Fruit fly (Drosophila melanogaster) whole organism, wandering third instar larva: ENCODE results near the gene Gmap.

ENCODE experiments used
- CG32264 ChIP-seq: fragments of 200-800 bp; sonication (Bioruptor generic); optimal IDR thresholded peaks from 2 replicates; lab custom pipeline; 2016; ENCODE audit warnings: missing biosample characterization, missing genetic modification characterization
- CrebA ChIP-seq: fragments of 200-800 bp; sonication (Bioruptor generic); optimal IDR thresholded peaks from 2 replicates; lab custom pipeline; 2016; ENCODE audit warnings: missing biosample characterization, mild to moderate bottlenecking, missing genetic modification characterization, borderline replicate concordance
- Dif ChIP-seq: fragments of 200-275, 200-300 bp; sonication (Bioruptor generic); optimal IDR thresholded peaks from 2 replicates; lab custom pipeline; 2018; ENCODE audit warnings: missing biosample characterization, missing genetic modification characterization; ENCODE audit not compliant: partially characterized antibody
- HLH106 ChIP-seq: fragments of 200-800 bp; optimal IDR thresholded peaks from 3 replicates; lab custom pipeline; 2019; ENCODE audit warnings: missing biosample characterization, mild to moderate bottlenecking, missing genetic modification characterization, moderate library complexity
- Hnf4 ChIP-seq: fragments of 200-800 bp; sonication (Bioruptor generic); optimal IDR thresholded peaks from 2 replicates; lab custom pipeline; 2016; ENCODE audit warnings: missing biosample characterization, mild to moderate bottlenecking, missing genetic modification characterization
- Hr83 ChIP-seq: fragments of 200-300 bp; sonication (Bioruptor generic); optimal IDR thresholded peaks from 2 replicates; lab custom pipeline; 2016; ENCODE audit warnings: missing biosample characterization, mild to moderate bottlenecking, missing genetic modification characterization, moderate library complexity; ENCODE audit not compliant: poor library complexity, severe bottlenecking
- Rel ChIP-seq, 2 experiments: fragments of 200-800 bp; sonication (Bioruptor generic) in 1 of 2; optimal IDR thresholded peaks; 2 replicates in 1 of 2; 3 replicates in 1 of 2; lab custom pipeline; 2016 to 2019; ENCODE audit warnings: mild to moderate bottlenecking in 2 of 2, missing biosample characterization in 2 of 2, missing genetic modification characterization in 2 of 2, moderate library complexity in 1 of 2
- Sp1 ChIP-seq: fragments of 200-800 bp; sonication (Bioruptor generic); optimal IDR thresholded peaks from 3 replicates; lab custom pipeline; 2019; ENCODE audit warnings: missing biosample characterization, mild to moderate bottlenecking, missing genetic modification characterization, moderate library complexity
- br ChIP-seq: fragments of 200-800 bp; sonication (Bioruptor generic); optimal IDR thresholded peaks from 2 replicates; lab custom pipeline; 2016; ENCODE audit warnings: missing biosample characterization, missing genetic modification characterization
- dl ChIP-seq, 2 experiments: fragments of 175-275, 200-275 bp in 1 of 2; fragments of 200-275 bp in 1 of 2; sonication (Bioruptor generic); optimal IDR thresholded peaks; lab custom pipeline; 2018; ENCODE audit warnings: mild to moderate bottlenecking in 2 of 2, missing biosample characterization in 2 of 2, missing genetic modification characterization in 2 of 2, moderate library complexity in 2 of 2; ENCODE audit not compliant: partially characterized antibody in 2 of 2, insufficient read depth in 1 of 2
- dsf ChIP-seq: sonication (Bioruptor generic); optimal IDR thresholded peaks from 2 replicates; lab custom pipeline; 2016; ENCODE audit warnings: missing biosample characterization, missing genetic modification characterization, borderline replicate concordance
- ey ChIP-seq: fragments of 200-800 bp; sonication (Bioruptor generic); optimal IDR thresholded peaks from 2 replicates; lab custom pipeline; 2016; ENCODE audit warnings: missing biosample characterization, missing genetic modification characterization
- foxo ChIP-seq, 2 experiments: fragments of 200-800 bp; sonication (Bioruptor generic); optimal IDR thresholded peaks; 2 replicates in 1 of 2; 3 replicates in 1 of 2; lab custom pipeline; 2016 to 2017; ENCODE audit warnings: missing biosample characterization in 2 of 2, missing genetic modification characterization in 2 of 2
- fru ChIP-seq: fragments of 200-800 bp; sonication (Bioruptor generic); optimal IDR thresholded peaks from 3 replicates; lab custom pipeline; 2016; ENCODE audit warnings: missing biosample characterization, mild to moderate bottlenecking, missing genetic modification characterization
- h ChIP-seq: fragments of 200-800 bp; sonication (Bioruptor generic); optimal IDR thresholded peaks from 3 replicates; lab custom pipeline; 2016; ENCODE audit warnings: missing biosample characterization, mild to moderate bottlenecking, missing genetic modification characterization
- lola ChIP-seq: fragments of >200 bp; optimal IDR thresholded peaks from 2 replicates; lab custom pipeline; 2017; ENCODE audit warnings: missing biosample characterization, missing genetic modification characterization
- pan ChIP-seq: fragments of >200 bp; optimal IDR thresholded peaks from 2 replicates; lab custom pipeline; 2017
- psq ChIP-seq: fragments of 200-800 bp; sonication (Bioruptor generic); optimal IDR thresholded peaks from 3 replicates; lab custom pipeline; 2017; ENCODE audit warnings: missing biosample characterization, mild to moderate bottlenecking, missing genetic modification characterization, moderate library complexity
- rgr ChIP-seq: fragments of 200-800 bp; sonication (Bioruptor generic); optimal IDR thresholded peaks from 3 replicates; lab custom pipeline; 2016; ENCODE audit warnings: missing biosample characterization, mild to moderate bottlenecking, missing genetic modification characterization
- sage ChIP-seq: fragments of 200-800 bp; sonication (Bioruptor generic); optimal IDR thresholded peaks from 2 replicates; lab custom pipeline; 2016; ENCODE audit warnings: missing biosample characterization, mild to moderate bottlenecking, missing genetic modification characterization
- tai ChIP-seq: sonication (Bioruptor generic); optimal IDR thresholded peaks from 2 replicates; lab custom pipeline; 2016; ENCODE audit warnings: missing biosample characterization, missing genetic modification characterization
- woc ChIP-seq: sonication (Bioruptor generic); optimal IDR thresholded peaks from 2 replicates; lab custom pipeline; 2016; ENCODE audit warnings: missing biosample characterization, mild to moderate bottlenecking, missing genetic modification characterization

The Gmap gene

dm6 chrX:15496651-15497409 lies 10.1 kb downstream of the Gmap start:
- peak; percentile 1 for TF ChIP-seq CrebA
- no peak for TF ChIP-seq Hr83 (GFP tag; lab: Kevin White, UChicago)
- no peak for TF ChIP-seq Rel (GFP tag; optimal IDR thresholded peaks at IDR 0.05; lab: Kevin White, UChicago)
- peak; percentile 54 for TF ChIP-seq Rel (tag; optimal IDR thresholded peaks at IDR 0.05; lab: Kevin White, UChicago)

DNA sequence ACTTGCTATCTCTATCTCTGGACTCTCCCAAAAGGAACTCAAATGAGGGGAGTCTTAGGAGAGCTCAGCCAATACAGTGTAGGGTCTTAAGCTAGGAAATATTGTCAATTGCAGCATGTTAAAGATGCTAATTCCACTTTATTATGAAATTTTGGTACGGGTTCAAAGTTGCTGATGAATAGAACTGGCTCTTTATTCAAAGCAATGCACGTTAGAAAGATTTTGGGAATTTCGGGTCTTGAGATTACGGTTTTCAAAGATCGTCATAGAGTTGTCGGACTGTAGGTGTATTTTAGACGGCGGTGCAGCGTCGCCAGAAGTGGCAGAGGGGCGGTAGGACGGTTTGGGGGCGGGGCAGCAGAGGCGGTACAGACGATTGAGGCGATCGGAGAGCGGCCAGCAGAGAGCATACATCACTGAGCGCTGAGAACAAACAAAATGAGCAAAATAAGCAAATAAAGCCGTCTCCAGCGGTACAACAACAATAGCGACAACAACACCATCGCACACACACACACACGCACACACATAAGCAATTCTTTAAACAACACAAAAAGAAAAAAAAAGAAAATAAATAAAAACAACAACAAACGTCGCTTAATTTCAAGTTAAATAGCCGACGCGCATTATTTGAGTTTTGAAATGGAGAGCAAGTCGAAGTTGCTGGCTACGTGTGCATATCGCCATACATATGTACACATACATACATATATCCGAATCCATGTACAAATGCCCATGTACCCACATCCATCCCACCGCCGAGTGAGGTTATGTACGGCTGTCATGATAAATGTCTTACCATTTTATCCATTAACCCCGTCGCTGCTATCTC lies 10.9 kb downstream of the Gmap start:
- TF ChIP-seq h (GFP tag; lab: Kevin White, UChicago) (peak; percentile 21), fru (GFP tag; lab: Kevin White, UChicago) (peak; percentile 18), ey (GFP tag; lab: Kevin White, UChicago) (peak; percentile 14), dl (GFP tag; optimal IDR thresholded peaks at IDR 0.05; lab: Kevin White, UChicago; ENCODE audit: insufficient read depth in 1 of 2, partially characterized antibody in 2 of 2) (no peak)

DNA sequence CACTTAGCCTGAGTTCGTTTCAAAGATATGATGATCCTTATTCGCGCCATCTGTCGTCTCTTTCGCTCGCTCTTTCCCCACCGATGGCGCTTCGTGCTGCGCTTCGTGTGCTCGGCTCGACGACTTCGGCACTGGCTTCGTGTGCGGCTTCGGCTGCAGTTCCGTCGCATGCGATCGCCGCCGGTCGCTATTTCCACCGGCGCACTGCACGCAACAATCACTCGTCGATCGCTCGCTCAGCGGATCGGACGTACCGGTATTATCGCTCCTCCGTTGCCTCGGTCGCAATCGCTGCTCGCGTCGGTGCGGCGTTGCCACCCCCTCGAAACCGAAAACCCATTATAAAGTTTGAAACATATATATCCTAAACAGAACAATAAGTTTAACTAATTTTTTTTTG lies 12.1 kb downstream of the Gmap start:
- TF ChIP-seq lola (no peak), Hnf4 (peak; percentile 45), foxo (GFP tag; optimal IDR thresholded peaks at IDR 0.05; lab: Kevin White, UChicago) (peak in 1 of 2 experiments; percentile 26), woc (GFP tag; lab: Kevin White, UChicago) (no peak), pan (no peak), tai (peak; percentile 12), Rel (GFP tag; optimal IDR thresholded peaks at IDR 0.05; lab: Kevin White, UChicago) (no peak), Rel (tag; optimal IDR thresholded peaks at IDR 0.05; lab: Kevin White, UChicago) (peak; percentile 41), Sp1 (GFP tag; lab: Kevin White, UChicago) (peak; percentile 54), br (peak; percentile 42), h (GFP tag; lab: Kevin White, UChicago) (peak; percentile 55), fru (GFP tag; lab: Kevin White, UChicago) (peak; percentile 12), Dif (GFP tag; lab: Kevin White, UChicago) (peak; percentile 57), Hr83 (GFP tag; lab: Kevin White, UChicago) (peak; percentile 66), HLH106 (tag; lab: Kevin White, UChicago) (peak; percentile 7), rgr (GFP tag; lab: Kevin White, UChicago) (peak; percentile 42), dsf (GFP tag; lab: Kevin White, UChicago) (no peak)

DNA sequence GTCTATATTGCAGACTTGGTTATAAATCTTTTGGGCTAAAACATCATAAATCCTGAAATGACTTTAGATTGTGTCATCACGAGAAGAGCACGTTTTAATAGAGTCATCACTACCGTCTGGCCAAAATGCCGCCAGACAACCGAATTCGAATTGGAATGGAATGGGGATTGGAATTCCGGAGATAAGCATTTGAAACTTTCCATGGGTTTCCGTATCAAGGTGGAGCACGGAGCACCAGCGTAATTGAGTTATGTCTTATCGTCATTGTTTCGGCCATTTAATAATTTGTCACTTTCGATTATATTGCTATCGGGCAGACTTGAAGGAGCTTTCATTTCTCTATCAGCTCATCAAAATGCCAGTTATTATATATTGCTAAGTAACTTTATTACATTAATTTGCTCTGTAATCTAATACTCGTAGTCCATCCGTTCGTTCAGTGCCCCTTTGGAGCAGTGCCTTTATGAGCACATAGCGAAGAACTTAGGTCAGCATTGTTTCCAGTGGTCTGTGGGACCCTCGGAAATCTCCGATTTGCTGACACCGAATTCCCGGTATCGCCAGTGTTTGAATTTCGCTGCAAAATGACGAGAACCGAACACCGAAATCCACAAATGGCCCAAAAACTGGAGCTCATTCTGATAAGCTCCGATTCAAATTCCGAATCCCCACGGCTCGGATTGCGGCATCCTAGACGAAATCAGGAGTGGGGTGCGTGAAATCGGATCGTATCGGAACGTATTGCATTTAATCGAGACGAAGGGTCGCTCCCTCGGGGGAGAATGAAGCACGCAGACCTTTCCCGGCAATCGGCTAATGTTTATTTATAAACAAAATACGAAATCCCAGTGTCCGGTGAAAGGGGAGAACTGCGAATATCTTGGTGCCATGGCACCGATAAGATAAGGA lies 13.5 kb downstream of the Gmap start:
- TF ChIP-seq sage (no peak), br (peak; percentile 55), CG32264 (GFP tag; lab: Kevin White, UChicago) (no peak), Rel (GFP tag; optimal IDR thresholded peaks at IDR 0.05; lab: Kevin White, UChicago) (no peak), Rel (tag; optimal IDR thresholded peaks at IDR 0.05; lab: Kevin White, UChicago) (peak; percentile 41), lola (no peak)

dm6 chrX:15501706-15502267 lies 15.1 kb downstream of the Gmap start:
- peak; percentile 75 for TF ChIP-seq Hr83 (GFP tag; lab: Kevin White, UChicago)
- peak; percentile 25 for TF ChIP-seq rgr (GFP tag; lab: Kevin White, UChicago)
- peak in 1 of 2 experiments; percentile 39 for TF ChIP-seq dl (GFP tag; optimal IDR thresholded peaks at IDR 0.05; lab: Kevin White, UChicago; ENCODE audit: insufficient read depth in 1 of 2, partially characterized antibody in 2 of 2)
- TF ChIP-seq Hnf4: no peak
- peak; percentile 45 for TF ChIP-seq psq (GFP tag; lab: Kevin White, UChicago)
